Worm (Caenorhabditis elegans): ENCODE results near the gene Y53G8AR.5.
A peak's percentile ranks its signal among the peaks of the same experiment; 100 is the strongest.

Gene Y53G8AR.5

ce11 chrIII:3281860-3282358 is 15.3 kb upstream of the Y53G8AR.5 start, which contains the start of gene mfsd-8:
Gene mfsd-8, plus strand, starts transcription at chrIII:3282308.
- TF ChIP-seq pes-1 (GFP tag; IDR thresholded peaks at IDR 0.05) (no peak), F13C5.2 (tag; optimal IDR thresholded peaks at IDR 0.05) (no peak), hmbx-1 (tag; optimal IDR thresholded peaks at IDR 0.05) (no peak), scrt-1 (GFP tag; IDR thresholded peaks at IDR 0.05) (no peak), B0310.2 (tag; optimal IDR thresholded peaks at IDR 0.05) (no peak), hnd-1 (tag; optimal IDR thresholded peaks at IDR 0.05) (no peak), sea-1 (GFP tag; conservative IDR thresholded peaks at IDR 0.05) (no peak), tra-4 (tag; optimal IDR thresholded peaks at IDR 0.05) (no peak), tbx-11 (GFP tag; IDR thresholded peaks at IDR 0.05) (no peak), ceh-36 (tag; optimal IDR thresholded peaks at IDR 0.05) (no peak), aly-1 (tag; optimal IDR thresholded peaks at IDR 0.05) (no peak), ets-7 (tag; optimal IDR thresholded peaks at IDR 0.05) (no peak), ama-1 (optimal IDR thresholded peaks at IDR 0.05) (no peak), ceh-13 (GFP tag; optimal IDR thresholded peaks at IDR 0.05) (no peak), flt-1 (GFP tag; IDR thresholded peaks at IDR 0.05) (no peak), tbx-37 (GFP tag; conservative IDR thresholded peaks at IDR 0.05) (no peak), hmg-4 (GFP tag; optimal IDR thresholded peaks at IDR 0.05) (no peak)

ce11 chrIII:3294283-3294793 is 2.9 kb upstream of the Y53G8AR.5 start, which contains the start of the genes Y53G8AR.8 and Y53G8AR.6:
Gene Y53G8AR.8, minus strand, starts transcription at chrIII:3294330.
Gene Y53G8AR.6, plus strand, starts transcription at chrIII:3294743.
- TF ChIP-seq tbx-37 (GFP tag; conservative IDR thresholded peaks at IDR 0.05), result no peak
- TF ChIP-seq ama-1 (optimal IDR thresholded peaks at IDR 0.05), result no peak
- TF ChIP-seq ceh-13 (GFP tag; optimal IDR thresholded peaks at IDR 0.05), result no peak
- TF ChIP-seq ceh-36 (tag; optimal IDR thresholded peaks at IDR 0.05), result peak; percentile 9
- no peak for TF ChIP-seq hnd-1 (tag; optimal IDR thresholded peaks at IDR 0.05)
- no peak for TF ChIP-seq aly-1 (tag; optimal IDR thresholded peaks at IDR 0.05)
- TF ChIP-seq tbx-11 (GFP tag; IDR thresholded peaks at IDR 0.05), result no peak

ce11 chrIII:3304554-3304953 is 7.3 kb downstream of the Y53G8AR.5 start:
- TF ChIP-seq aly-1 (tag; optimal IDR thresholded peaks at IDR 0.05), result no peak
- TF ChIP-seq tbx-37 (GFP tag; conservative IDR thresholded peaks at IDR 0.05), result no peak
- TF ChIP-seq ceh-13 (GFP tag; optimal IDR thresholded peaks at IDR 0.05), result no peak

ce11 chrIII:3306322-3306721 is 9.1 kb downstream of the Y53G8AR.5 start:
- TF ChIP-seq ets-7 (tag; optimal IDR thresholded peaks at IDR 0.05) (no peak), F13C5.2 (tag; optimal IDR thresholded peaks at IDR 0.05) (no peak), ama-1 (optimal IDR thresholded peaks at IDR 0.05) (no peak), tra-4 (tag; optimal IDR thresholded peaks at IDR 0.05) (no peak), aly-1 (tag; optimal IDR thresholded peaks at IDR 0.05) (no peak), tbx-11 (GFP tag; IDR thresholded peaks at IDR 0.05) (no peak), pes-1 (GFP tag; IDR thresholded peaks at IDR 0.05) (no peak)

- TF ChIP-seq ama-1 (optimal IDR thresholded peaks at IDR 0.05) (no peak), pes-1 (GFP tag; IDR thresholded peaks at IDR 0.05) (no peak), tra-4 (tag; optimal IDR thresholded peaks at IDR 0.05) (no peak), B0310.2 (tag; optimal IDR thresholded peaks at IDR 0.05) (no peak), ets-7 (tag; optimal IDR thresholded peaks at IDR 0.05) (no peak), ceh-13 (GFP tag; optimal IDR thresholded peaks at IDR 0.05) (no peak), aly-1 (tag; optimal IDR thresholded peaks at IDR 0.05) (no peak), tbx-37 (GFP tag; conservative IDR thresholded peaks at IDR 0.05) (no peak), hmg-4 (GFP tag; optimal IDR thresholded peaks at IDR 0.05) (no peak), hmbx-1 (tag; optimal IDR thresholded peaks at IDR 0.05) (no peak), tbx-11 (GFP tag; IDR thresholded peaks at IDR 0.05) (no peak), F13C5.2 (tag; optimal IDR thresholded peaks at IDR 0.05) (no peak), ceh-36 (tag; optimal IDR thresholded peaks at IDR 0.05) (no peak), flt-1 (GFP tag; IDR thresholded peaks at IDR 0.05) (no peak), hnd-1 (tag; optimal IDR thresholded peaks at IDR 0.05) (no peak), scrt-1 (GFP tag; IDR thresholded peaks at IDR 0.05) (no peak), sea-1 (GFP tag; conservative IDR thresholded peaks at IDR 0.05) (no peak)
Measured at ce11 chrIII:3307379-3307778, 10.1 kb downstream of the Y53G8AR.5 start.

ce11 chrIII:3308940-3309339 is 11.7 kb downstream of the Y53G8AR.5 start:
- no peak for TF ChIP-seq hmg-4 (GFP tag; optimal IDR thresholded peaks at IDR 0.05)
- no peak for TF ChIP-seq ets-7 (tag; optimal IDR thresholded peaks at IDR 0.05)
- no peak for TF ChIP-seq ceh-13 (GFP tag; optimal IDR thresholded peaks at IDR 0.05)
- no peak for TF ChIP-seq tbx-11 (GFP tag; IDR thresholded peaks at IDR 0.05)
- TF ChIP-seq B0310.2 (tag; optimal IDR thresholded peaks at IDR 0.05), result no peak
- no peak for TF ChIP-seq pes-1 (GFP tag; IDR thresholded peaks at IDR 0.05)
- no peak for TF ChIP-seq F13C5.2 (tag; optimal IDR thresholded peaks at IDR 0.05)
- no peak for TF ChIP-seq scrt-1 (GFP tag; IDR thresholded peaks at IDR 0.05)
- no peak for TF ChIP-seq sea-1 (GFP tag; conservative IDR thresholded peaks at IDR 0.05)
- no peak for TF ChIP-seq tbx-37 (GFP tag; conservative IDR thresholded peaks at IDR 0.05)
- no peak for TF ChIP-seq flt-1 (GFP tag; IDR thresholded peaks at IDR 0.05)
- no peak for TF ChIP-seq ama-1 (optimal IDR thresholded peaks at IDR 0.05)
- TF ChIP-seq ceh-36 (tag; optimal IDR thresholded peaks at IDR 0.05), result no peak
- no peak for TF ChIP-seq aly-1 (tag; optimal IDR thresholded peaks at IDR 0.05)
- TF ChIP-seq hmbx-1 (tag; optimal IDR thresholded peaks at IDR 0.05), result no peak
- TF ChIP-seq hnd-1 (tag; optimal IDR thresholded peaks at IDR 0.05), result no peak
- no peak for TF ChIP-seq tra-4 (tag; optimal IDR thresholded peaks at IDR 0.05)

- TF ChIP-seq sea-1 (GFP tag; conservative IDR thresholded peaks at IDR 0.05) (no peak), pes-1 (GFP tag; IDR thresholded peaks at IDR 0.05) (no peak), ceh-13 (GFP tag; optimal IDR thresholded peaks at IDR 0.05) (no peak), F13C5.2 (tag; optimal IDR thresholded peaks at IDR 0.05) (no peak), flt-1 (GFP tag; IDR thresholded peaks at IDR 0.05) (no peak), tra-4 (tag; optimal IDR thresholded peaks at IDR 0.05) (no peak), B0310.2 (tag; optimal IDR thresholded peaks at IDR 0.05) (no peak), tbx-11 (GFP tag; IDR thresholded peaks at IDR 0.05) (no peak), hmbx-1 (tag; optimal IDR thresholded peaks at IDR 0.05) (no peak), ceh-36 (tag; optimal IDR thresholded peaks at IDR 0.05) (no peak), aly-1 (tag; optimal IDR thresholded peaks at IDR 0.05) (no peak), scrt-1 (GFP tag; IDR thresholded peaks at IDR 0.05) (no peak), tbx-37 (GFP tag; conservative IDR thresholded peaks at IDR 0.05) (no peak)
Measured at ce11 chrIII:3309700-3310099, 12.4 kb downstream of the Y53G8AR.5 start.
